Fruit fly (Drosophila melanogaster) whole organism, embryonic: ENCODE results near the gene Gr89a.

Source experiments
- Atf3 ChIP-seq: fragments of 200-800 bp; sonication (Bioruptor generic); optimal IDR thresholded peaks from 3 replicates; lab custom pipeline; 2016; ENCODE audit warnings: missing biosample characterization, missing genetic modification characterization
- B-H2 ChIP-seq: fragments of 200-800 bp; sonication (Bioruptor generic); optimal IDR thresholded peaks from 2 replicates; lab custom pipeline; 2018; ENCODE audit warnings: missing biosample characterization, mild to moderate bottlenecking, missing genetic modification characterization
- CG1024 ChIP-seq: fragments of 200-800 bp; sonication (Bioruptor generic); IDR thresholded peaks from 2 replicates; pipeline ENCODE4 v1.3.6; 2022; ENCODE audit warnings: missing biosample characterization, missing genetic modification characterization
- CG11398 ChIP-seq: fragments of 200-800 bp; sonication (Bioruptor generic); optimal IDR thresholded peaks from 2 replicates; lab custom pipeline; 2016; ENCODE audit warnings: missing biosample characterization, missing genetic modification characterization
- CG12236 ChIP-seq: fragments of 200-800 bp; sonication (Bioruptor generic); optimal IDR thresholded peaks from 2 replicates; lab custom pipeline; 2016; ENCODE audit warnings: missing biosample characterization, missing genetic modification characterization
- CG12942 ChIP-seq: fragments of 200-800 bp; sonication (Bioruptor generic); optimal IDR thresholded peaks from 3 replicates; lab custom pipeline; 2016; ENCODE audit warnings: missing biosample characterization, missing genetic modification characterization
- CG13287 ChIP-seq: fragments of 200-800 bp; sonication (Bioruptor generic); IDR thresholded peaks from 2 replicates; pipeline ENCODE4 v1.3.6; 2022; ENCODE audit warnings: missing biosample characterization, missing genetic modification characterization; ENCODE audit not compliant: partially characterized antibody
- CG15011 ChIP-seq: fragments of 200-800 bp; sonication (Bioruptor generic); optimal IDR thresholded peaks from 3 replicates; lab custom pipeline; 2018; ENCODE audit warnings: missing biosample characterization, mild to moderate bottlenecking, missing genetic modification characterization
- CG1529 ChIP-seq: fragments of 200-800 bp; sonication (Bioruptor generic); optimal IDR thresholded peaks from 3 replicates; lab custom pipeline; 2018; ENCODE audit warnings: missing biosample characterization, missing genetic modification characterization
- CG1647 ChIP-seq: fragments of 200-800 bp; sonication (Bioruptor generic); optimal IDR thresholded peaks from 3 replicates; lab custom pipeline; 2016; ENCODE audit warnings: missing biosample characterization, missing genetic modification characterization
- CG17359 ChIP-seq: fragments of 200-800 bp; sonication (Bioruptor generic); optimal IDR thresholded peaks from 3 replicates; lab custom pipeline; 2018; ENCODE audit warnings: missing biosample characterization, mild to moderate bottlenecking, missing genetic modification characterization, moderate library complexity
- CG17912 ChIP-seq: fragments of 200-800 bp; sonication (Bioruptor generic); optimal IDR thresholded peaks from 2 replicates; lab custom pipeline; 2018; ENCODE audit warnings: missing biosample characterization, mild to moderate bottlenecking, missing genetic modification characterization
- CG18599 ChIP-seq: fragments of 200-800 bp; sonication (Bioruptor generic); optimal IDR thresholded peaks from 3 replicates; lab custom pipeline; 2017; ENCODE audit warnings: missing biosample characterization, missing genetic modification characterization, mild to moderate bottlenecking, moderate library complexity, missing genetic modification reagents
- CG30403 ChIP-seq: fragments of 200-800 bp; sonication (Bioruptor generic); optimal IDR thresholded peaks from 3 replicates; lab custom pipeline; 2016; ENCODE audit warnings: missing biosample characterization, missing genetic modification characterization
- CG31224 ChIP-seq: fragments of 200-800 bp; sonication (Bioruptor generic); IDR thresholded peaks from 2 replicates; pipeline ENCODE4 v1.3.6; 2022; ENCODE audit warnings: missing biosample characterization, missing genetic modification characterization
- CG34224 ChIP-seq: fragments of 200-800 bp; sonication (Bioruptor generic); IDR thresholded peaks from 3 replicates; pipeline ENCODE4 v1.3.6; 2022; ENCODE audit warnings: missing biosample characterization, missing genetic modification characterization; ENCODE audit not compliant: partially characterized antibody
- CG3847 ChIP-seq: fragments of 200-800 bp; sonication (Bioruptor generic); IDR thresholded peaks from 2 replicates; pipeline ENCODE4 v1.3.6; 2022; ENCODE audit warnings: missing biosample characterization, missing genetic modification characterization
- CG4404 ChIP-seq: fragments of 200-800 bp; sonication (Bioruptor generic); IDR thresholded peaks from 2 replicates; pipeline ENCODE4 v1.3.6; 2022; ENCODE audit warnings: missing biosample characterization, missing genetic modification characterization
- CG6654 ChIP-seq: fragments of 200-800 bp; sonication (Bioruptor generic); optimal IDR thresholded peaks from 2 replicates; lab custom pipeline; 2017; ENCODE audit warnings: missing biosample characterization, mild to moderate bottlenecking, missing genetic modification characterization
- CG6765 ChIP-seq: fragments of 200-800 bp; sonication (Bioruptor generic); optimal IDR thresholded peaks from 3 replicates; lab custom pipeline; 2017; ENCODE audit warnings: missing biosample characterization, mild to moderate bottlenecking, missing genetic modification characterization
- CG7839 ChIP-seq: fragments of 200-800 bp; sonication (Bioruptor generic); optimal IDR thresholded peaks from 3 replicates; lab custom pipeline; 2018; ENCODE audit warnings: missing biosample characterization, mild to moderate bottlenecking, missing genetic modification characterization, moderate library complexity
- CG8089 ChIP-seq: fragments of 200-800 bp; sonication (Bioruptor generic); optimal IDR thresholded peaks from 3 replicates; lab custom pipeline; 2016; ENCODE audit warnings: missing biosample characterization, missing genetic modification characterization
- CG8281 ChIP-seq: fragments of 200-800 bp; sonication (Bioruptor generic); optimal IDR thresholded peaks from 2 replicates; lab custom pipeline; 2018; ENCODE audit warnings: missing biosample characterization, mild to moderate bottlenecking, missing genetic modification characterization, moderate library complexity
- CG9727 ChIP-seq: fragments of 200-800 bp; sonication (Bioruptor generic); optimal IDR thresholded peaks from 3 replicates; lab custom pipeline; 2017; ENCODE audit warnings: missing biosample characterization, mild to moderate bottlenecking, missing genetic modification characterization
- CG9797 ChIP-seq: fragments of 200-800 bp; sonication (Bioruptor generic); optimal IDR thresholded peaks from 3 replicates; lab custom pipeline; 2018; ENCODE audit warnings: missing biosample characterization, mild to moderate bottlenecking, missing genetic modification characterization
- CG9876 ChIP-seq: fragments of 200-800 bp; sonication (Bioruptor generic); optimal IDR thresholded peaks from 2 replicates; lab custom pipeline; 2016; ENCODE audit warnings: missing biosample characterization, missing genetic modification characterization
- D19B ChIP-seq: fragments of 200-800 bp; sonication (Bioruptor generic); optimal IDR thresholded peaks from 2 replicates; lab custom pipeline; 2017; ENCODE audit warnings: missing biosample characterization, mild to moderate bottlenecking, missing genetic modification characterization
- ERR ChIP-seq: fragments of 200-800 bp; sonication (Bioruptor generic); optimal IDR thresholded peaks from 2 replicates; lab custom pipeline; 2016; ENCODE audit warnings: missing biosample characterization, missing genetic modification characterization
- H2.0 ChIP-seq: fragments of 200-800 bp; sonication (Bioruptor generic); IDR thresholded peaks from 2 replicates; pipeline ENCODE4 v1.3.6; 2022; ENCODE audit warnings: missing biosample characterization, missing genetic modification characterization
- Hmx ChIP-seq: fragments of 200-800 bp; sonication (Bioruptor generic); optimal IDR thresholded peaks from 2 replicates; lab custom pipeline; 2016; ENCODE audit warnings: missing biosample characterization, missing genetic modification characterization
- Hr78 ChIP-seq, 2 experiments: fragments of 200-800 bp in 1 of 2; fragments of >200 bp in 1 of 2; sonication (Bioruptor generic) in 1 of 2; optimal IDR thresholded peaks; 2 replicates each; lab custom pipeline; 2017 to 2019; ENCODE audit warnings: missing biosample characterization in 2 of 2, missing genetic modification characterization in 2 of 2, mild to moderate bottlenecking in 1 of 2, moderate library complexity in 1 of 2
- Hsf ChIP-seq: fragments of 200-800 bp; sonication (Bioruptor generic); optimal IDR thresholded peaks from 3 replicates; lab custom pipeline; 2016; ENCODE audit warnings: missing biosample characterization, missing genetic modification characterization
- Neu2 ChIP-seq: fragments of 200-800 bp; sonication (Bioruptor generic); optimal IDR thresholded peaks from 3 replicates; lab custom pipeline; 2016; ENCODE audit warnings: missing biosample characterization, missing genetic modification characterization, borderline replicate concordance
- Tbp ChIP-seq: fragments of >200 bp; optimal IDR thresholded peaks from 2 replicates; lab custom pipeline; 2018; ENCODE audit warnings: missing biosample characterization, missing genetic modification characterization
- aop ChIP-seq: fragments of 200-800 bp; sonication (Bioruptor generic); IDR thresholded peaks from 2 replicates; pipeline ENCODE4 v1.3.6; 2022; ENCODE audit warnings: missing biosample characterization, missing genetic modification characterization
- cas ChIP-seq: fragments of 200-800 bp; sonication (Bioruptor generic); IDR thresholded peaks from 2 replicates; pipeline ENCODE4 v1.3.6; 2022; ENCODE audit warnings: missing biosample characterization, missing genetic modification characterization
- ci ChIP-seq: fragments of 200-800 bp; sonication (Bioruptor generic); IDR thresholded peaks from 3 replicates; pipeline ENCODE4 v1.3.6; 2022; ENCODE audit warnings: missing biosample characterization, missing genetic modification characterization
- crc ChIP-seq: fragments of 200-800 bp; sonication (Bioruptor generic); optimal IDR thresholded peaks from 2 replicates; lab custom pipeline; 2016; ENCODE audit warnings: missing biosample characterization, missing genetic modification characterization
- crol ChIP-seq: fragments of 200-800 bp; sonication (Bioruptor generic); IDR thresholded peaks from 2 replicates; pipeline ENCODE4 v1.3.6; 2022; ENCODE audit warnings: missing biosample characterization, missing genetic modification characterization
- da ChIP-seq: fragments of 200-800 bp; sonication (Bioruptor generic); optimal IDR thresholded peaks from 2 replicates; lab custom pipeline; 2016; ENCODE audit warnings: missing biosample characterization, missing genetic modification characterization
- eyg ChIP-seq: fragments of 200-800 bp; sonication (Bioruptor generic); optimal IDR thresholded peaks from 3 replicates; lab custom pipeline; 2016; ENCODE audit warnings: missing biosample characterization, missing genetic modification characterization
- h ChIP-seq: fragments of >200 bp; optimal IDR thresholded peaks from 2 replicates; lab custom pipeline; 2017
- knrl ChIP-seq: fragments of 200-800 bp; sonication (Bioruptor generic); IDR thresholded peaks from 3 replicates; pipeline ENCODE4 v1.3.6; 2022; ENCODE audit warnings: missing biosample characterization, missing genetic modification characterization; ENCODE audit not compliant: partially characterized antibody
- lbe ChIP-seq: fragments of 200-800 bp; sonication (Bioruptor generic); optimal IDR thresholded peaks from 2 replicates; lab custom pipeline; 2016; ENCODE audit warnings: missing biosample characterization, mild to moderate bottlenecking, missing genetic modification characterization
- lov ChIP-seq, 2 experiments: fragments of 200-800 bp in 1 of 2; fragments of >200 bp in 1 of 2; sonication (Bioruptor generic) in 1 of 2; IDR thresholded peaks in 1 of 2; optimal IDR thresholded peaks in 1 of 2; 2 replicates in 1 of 2; 3 replicates in 1 of 2; pipeline versions ENCODE4 v1.3.6 to Lab custom; 2017 to 2022; ENCODE audit warnings: missing biosample characterization in 1 of 2, missing genetic modification characterization in 1 of 2
- pnt ChIP-seq: fragments of 200-800 bp; sonication (Bioruptor generic); optimal IDR thresholded peaks from 3 replicates; lab custom pipeline; 2016; ENCODE audit warnings: missing biosample characterization, missing genetic modification characterization
- pum ChIP-seq: fragments of 200-800 bp; sonication (Bioruptor generic); optimal IDR thresholded peaks from 2 replicates; lab custom pipeline; 2016; ENCODE audit warnings: missing biosample characterization, missing genetic modification characterization
- sr ChIP-seq: fragments of 200-800 bp; sonication (Bioruptor generic); IDR thresholded peaks from 3 replicates; pipeline ENCODE4 v1.3.6; 2022; ENCODE audit warnings: missing biosample characterization, missing genetic modification characterization
- ssp ChIP-seq: fragments of 200-800 bp; sonication (Bioruptor generic); IDR thresholded peaks from 2 replicates; pipeline ENCODE4 v1.3.6; 2022; ENCODE audit warnings: missing biosample characterization, missing genetic modification characterization
- wor ChIP-seq: fragments of 200-800 bp; sonication (Bioruptor generic); IDR thresholded peaks from 2 replicates; pipeline ENCODE4 v1.3.6; 2022; ENCODE audit warnings: missing biosample characterization, missing genetic modification characterization

The Gr89a gene

DNA sequence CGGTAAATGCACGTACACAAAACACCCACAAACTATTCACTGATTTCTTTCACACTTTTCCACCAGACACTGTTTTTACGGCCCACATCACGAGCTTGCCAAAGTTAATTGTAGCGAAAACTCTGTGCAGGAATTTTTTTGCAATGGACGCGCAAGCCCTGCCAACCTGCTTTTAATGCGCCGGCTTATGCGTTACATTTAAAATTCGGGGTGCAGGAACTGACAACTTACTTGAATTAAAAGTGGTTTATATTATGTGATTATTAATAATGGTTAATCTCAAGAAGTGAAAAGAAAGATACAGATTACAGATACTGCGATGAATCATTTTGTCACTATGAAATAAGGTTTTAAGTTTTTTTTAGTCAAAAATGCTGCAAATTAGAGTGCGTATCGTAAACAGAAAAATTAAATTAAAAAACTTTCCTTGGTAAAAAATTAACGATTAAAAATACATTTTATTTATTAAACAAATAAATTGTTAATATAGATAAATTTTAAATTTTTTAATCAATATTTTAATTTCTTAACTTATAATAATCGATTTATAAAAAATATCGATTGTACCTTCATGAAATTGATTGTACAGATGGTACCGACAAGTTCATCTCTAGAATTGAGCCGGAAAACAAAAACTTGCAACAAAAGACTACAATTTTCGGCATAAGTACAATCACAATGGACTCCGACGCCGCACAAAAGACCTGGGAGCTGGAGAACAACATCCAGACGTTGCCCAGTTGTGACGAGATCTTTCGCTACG is 29.1 kb downstream of the Gr89a start, which contains the start of the genes CG42232 and CSN5 (continued):
- TF ChIP-seq Neu2 (no peak), Hr78 (GFP tag; optimal IDR thresholded peaks at IDR 0.05; lab: Kevin White, UChicago) (no peak), aop (GFP tag; lab: Robert Waterston, UW) (no peak), Hmx (GFP tag; lab: Kevin White, UChicago) (no peak), H2.0 (peak; percentile 35; the same call in 1 of the 2 replicates), CG9797 (GFP tag; lab: Kevin White, UChicago) (peak; percentile 14), B-H2 (no peak), CG3847 (GFP tag; lab: Robert Waterston, UW) (peak; percentile 69), CG7839 (no peak), pum (GFP tag; lab: Kevin White, UChicago) (peak; percentile 52), lbe (GFP tag; lab: Kevin White, UChicago) (no peak), CG9876 (GFP tag; lab: Kevin White, UChicago) (no peak), CG12236 (GFP tag; lab: Kevin White, UChicago) (no peak), knrl (GFP tag; lab: Robert Waterston, UW) (no peak), CG17912 (GFP tag; lab: Kevin White, UChicago) (no peak), ssp (no peak), D19B (GFP tag; lab: Kevin White, UChicago) (no peak), CG1647 (GFP tag; lab: Kevin White, UChicago) (peak; percentile 46), CG31224 (GFP tag; lab: Robert Waterston, UW) (no peak), CG34224 (GFP tag; lab: Robert Waterston, UW) (no peak), crol (GFP tag; lab: Robert Waterston, UW) (no peak), crc (no peak), CG8281 (no peak), CG6654 (GFP tag; lab: Kevin White, UChicago) (no peak), Atf3 (GFP tag; lab: Kevin White, UChicago) (no peak), wor (no peak), CG18599 (GFP tag; lab: Kevin White, UChicago) (peak; percentile 64), CG9727 (GFP tag; lab: Kevin White, UChicago) (peak; percentile 68), CG30403 (GFP tag; lab: Kevin White, UChicago) (peak; percentile 77), CG1024 (peak; percentile 32; the same call in 1 of the 2 replicates), Tbp (GFP tag; lab: Kevin White, UChicago) (no peak), ci (GFP tag; lab: Robert Waterston, UW) (peak; percentile 50; the same call in 2 of the 3 replicates), sr (GFP tag; lab: Robert Waterston, UW) (no peak), h (no peak), CG4404 (GFP tag; lab: Robert Waterston, UW) (no peak), CG1529 (GFP tag; lab: Kevin White, UChicago) (no peak), CG13287 (peak; percentile 61), CG15011 (GFP tag; lab: Kevin White, UChicago) (no peak), pnt (GFP tag; lab: Kevin White, UChicago) (peak; percentile 65), Hsf (GFP tag; lab: Kevin White, UChicago) (peak; percentile 66), CG11398 (GFP tag; lab: Kevin White, UChicago) (no peak), CG6765 (no peak), ERR (GFP tag; lab: Kevin White, UChicago) (no peak), da (GFP tag; lab: Kevin White, UChicago) (no peak), lov (optimal IDR thresholded peaks at IDR 0.05; lab: Kevin White, UChicago) (no peak), lov (GFP tag; IDR thresholded peaks at IDR 0.05; lab: Robert Waterston, UW) (no peak), eyg (GFP tag; lab: Kevin White, UChicago) (no peak), CG8089 (GFP tag; lab: Kevin White, UChicago) (no peak), cas (GFP tag; lab: Robert Waterston, UW) (peak; percentile 31; the same call in 1 of the 2 replicates), CG17359 (tag; lab: Kevin White, UChicago) (no peak), CG12942 (GFP tag; lab: Kevin White, UChicago) (peak; percentile 21)
